Worm (Caenorhabditis elegans) whole organism, L2 larva: ENCODE results near the gene srw-20.

Source experiments
- F13H6.1 ChIP-seq: sonication (generic microtip); optimal IDR thresholded peaks from 2 replicates; lab custom pipeline; 2016; ENCODE audit warnings: missing genetic modification characterization, missing compliant biosample characterization
- ZK546.5 ChIP-seq: sonication (generic microtip); optimal IDR thresholded peaks from 2 replicates; lab custom pipeline; 2017; ENCODE audit warnings: missing biosample characterization, missing genetic modification characterization
- aly-2 ChIP-seq: fragments of 150-350 bp; optimal IDR thresholded peaks from 2 replicates; lab custom pipeline; 2014; ENCODE audit warnings: missing biosample characterization, missing genetic modification characterization
- ama-1 ChIP-seq: fragments of 150-350 bp; optimal IDR thresholded peaks from 2 replicates; lab custom pipeline; 2018; ENCODE audit warnings: inconsistent platforms
- ceh-82 ChIP-seq: fragments of 150-350 bp; optimal IDR thresholded peaks from 2 replicates; lab custom pipeline; 2014; ENCODE audit warnings: missing biosample characterization, missing genetic modification characterization
- mdl-1 ChIP-seq, 2 experiments: fragments of 150-350 bp in 1 of 2; sonication (generic microtip) in 1 of 2; optimal IDR thresholded peaks; 2 replicates each; lab custom pipeline; 2017; ENCODE audit warnings: missing biosample characterization in 2 of 2, missing genetic modification characterization in 2 of 2
- nhr-11 ChIP-seq: fragments of 150-350 bp; optimal IDR thresholded peaks from 2 replicates; lab custom pipeline; 2014; ENCODE audit warnings: missing biosample characterization, missing genetic modification characterization
- nhr-129 ChIP-seq: fragments of 150-350 bp; optimal IDR thresholded peaks from 2 replicates; lab custom pipeline; 2014; ENCODE audit warnings: missing biosample characterization, missing genetic modification characterization
- nhr-237 ChIP-seq: fragments of 150-350 bp; optimal IDR thresholded peaks from 2 replicates; lab custom pipeline; 2014; ENCODE audit warnings: missing biosample characterization, missing genetic modification characterization
- peb-1 ChIP-seq: fragments of 150-350 bp; optimal IDR thresholded peaks from 2 replicates; lab custom pipeline; 2014; ENCODE audit warnings: missing biosample characterization, missing genetic modification characterization
- unc-39 ChIP-seq: fragments of 150-350 bp; optimal IDR thresholded peaks from 2 replicates; lab custom pipeline; 2014; ENCODE audit warnings: missing biosample characterization, missing genetic modification characterization
- unc-62 ChIP-seq: fragments of 150-350 bp; optimal IDR thresholded peaks from 2 replicates; lab custom pipeline; 2014; ENCODE audit warnings: missing biosample characterization, missing genetic modification reagents, missing genetic modification characterization
- zag-1 ChIP-seq: fragments of 150-350 bp; optimal IDR thresholded peaks from 2 replicates; lab custom pipeline; 2014; ENCODE audit warnings: missing biosample characterization, missing genetic modification characterization
- ztf-4 ChIP-seq: fragments of 150-350 bp; optimal IDR thresholded peaks from 2 replicates; lab custom pipeline; 2014; ENCODE audit warnings: missing biosample characterization, missing genetic modification characterization

ce11 chrV:17089931-17090429 lies 10.3 kb upstream of the srw-20 start, which contains the start of gene srh-237:
- TF ChIP-seq unc-62 (GFP tag; lab: Kevin White, UChicago) (no peak), ceh-82 (tag; lab: Kevin White, UChicago) (no peak), ama-1 (no peak), nhr-11 (tag; lab: Kevin White, UChicago) (no peak), nhr-237 (tag; lab: Kevin White, UChicago) (no peak), zag-1 (tag; lab: Kevin White, UChicago) (no peak), ztf-4 (no peak), F13H6.1 (no peak), peb-1 (tag; lab: Kevin White, UChicago) (no peak), ZK546.5 (tag; lab: Kevin White, UChicago) (no peak), aly-2 (no peak), mdl-1 (tag; optimal IDR thresholded peaks at IDR 0.05; lab: Kevin White, UChicago) (no peak), unc-39 (tag; lab: Kevin White, UChicago) (no peak), nhr-129 (tag; lab: Kevin White, UChicago) (no peak)
